Worm (Caenorhabditis elegans) whole organism, midembryonic: ENCODE measurements around the gene mks-1.

Experiments
- ztf-23 ChIP-seq: fragments of 200-800 bp; sonication (Bioruptor generic); IDR thresholded peaks from 2 replicates; pipeline ENCODE4 v1.3.6; 2022; ENCODE audit warnings: missing genetic modification reagents, missing genetic modification characterization, missing compliant biosample characterization
- ztf-29 ChIP-seq: fragments of 200-800 bp; sonication (Bioruptor generic); IDR thresholded peaks from 2 replicates; pipeline ENCODE4 v1.3.6; 2022; ENCODE audit warnings: missing genetic modification reagents, missing genetic modification characterization, missing compliant biosample characterization

DNA sequence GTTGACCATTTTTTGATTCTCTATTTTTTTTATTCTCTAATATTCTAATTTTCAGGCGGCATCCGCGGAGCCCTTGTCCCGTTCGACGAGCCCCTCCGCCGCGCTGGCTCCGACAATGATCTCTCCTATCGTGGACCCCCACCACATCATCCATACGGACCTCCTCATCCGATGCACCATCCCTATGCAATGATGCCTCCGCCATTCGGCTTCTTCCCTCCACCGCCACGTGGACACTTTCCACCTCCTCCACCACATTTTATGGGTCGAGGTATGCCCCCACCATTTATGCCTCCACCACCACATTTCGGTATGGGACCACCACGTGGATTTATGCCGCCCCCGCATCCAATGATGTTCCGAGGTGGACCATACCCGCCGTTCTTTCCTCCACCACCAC, 16.8 kb upstream of the mks-1 start:
- TF ChIP-seq ztf-29 (GFP tag; lab: Robert Waterston, UW) (no peak), ztf-23 (GFP tag; lab: Robert Waterston, UW) (no peak)
